Worm (Caenorhabditis elegans) whole organism, young adult: ENCODE measurements around the gene dis-3.

Experiments
- K11D2.4 ChIP-seq: fragments of 200-800 bp; sonication (Bioruptor generic); IDR thresholded peaks from 2 replicates; pipeline ENCODE4 v1.3.6; 2022; ENCODE audit warnings: missing genetic modification reagents, missing genetic modification characterization, missing compliant biosample characterization
- ZK185.1 ChIP-seq: sonication (generic microtip); optimal IDR thresholded peaks from 2 replicates; lab custom pipeline; 2016; ENCODE audit warnings: mild to moderate bottlenecking, missing genetic modification characterization, missing compliant biosample characterization; ENCODE audit not compliant: poor library complexity, severe bottlenecking
- attf-5 ChIP-seq: fragments of 200-800 bp; sonication (Bioruptor generic); optimal IDR thresholded peaks from 2 replicates; lab custom pipeline; 2018; ENCODE audit warnings: mild to moderate bottlenecking, missing genetic modification characterization, missing compliant biosample characterization
- efl-1 ChIP-seq: fragments of 150-350 bp; optimal IDR thresholded peaks from 2 replicates; lab custom pipeline; 2014; ENCODE audit warnings: missing biosample characterization, missing genetic modification reagents, missing genetic modification characterization
- let-607 ChIP-seq, 2 experiments: fragments of 200-800 bp in 1 of 2; sonication (Bioruptor generic) in 1 of 2; sonication (generic microtip) in 1 of 2; optimal IDR thresholded peaks; 2 replicates each; lab custom pipeline; 2016 to 2018; ENCODE audit warnings: mild to moderate bottlenecking in 2 of 2, missing compliant biosample characterization in 2 of 2, missing genetic modification characterization in 2 of 2, moderate library complexity in 2 of 2, missing genotype in 1 of 2
- lsl-1 ChIP-seq: fragments of 200-800 bp; sonication (Bioruptor generic); optimal IDR thresholded peaks from 2 replicates; lab custom pipeline; 2018; ENCODE audit warnings: mild to moderate bottlenecking, missing genetic modification characterization, moderate library complexity, missing compliant biosample characterization
- pha-4 ChIP-seq: fragments of 150-350 bp; sonication (generic microtip); optimal IDR thresholded peaks from 2 replicates; lab custom pipeline; 2014; ENCODE audit warnings: missing biosample characterization, missing genetic modification reagents, missing genetic modification characterization
- sea-2 ChIP-seq: fragments of 200-800 bp; sonication (Bioruptor generic); IDR thresholded peaks from 2 replicates; pipeline ENCODE4 v1.3.6; 2022; ENCODE audit warnings: missing genetic modification characterization, missing compliant biosample characterization
- snpc-4 ChIP-seq, 5 experiments: fragments of 150-350 bp in 1 of 5; sonication (generic microtip) in 4 of 5; optimal IDR thresholded peaks; 2 replicates each; lab custom pipeline; 2014 to 2018; ENCODE audit warnings: missing genetic modification characterization in 5 of 5, missing biosample characterization in 3 of 5, antibody characterized with exemption in 2 of 5, mild to moderate bottlenecking in 2 of 5, missing compliant biosample characterization in 2 of 5, missing genotype in 2 of 5, moderate library complexity in 2 of 5, missing genetic modification reagents in 1 of 5
- unc-62 ChIP-seq: fragments of 150-350 bp; optimal IDR thresholded peaks from 2 replicates; lab custom pipeline; 2014; ENCODE audit warnings: missing biosample characterization, missing genetic modification reagents, missing genetic modification characterization
- zim-3 ChIP-seq: sonication (generic microtip); optimal IDR thresholded peaks from 2 replicates; lab custom pipeline; 2017; ENCODE audit warnings: mild to moderate bottlenecking, missing genetic modification characterization, moderate library complexity, missing compliant biosample characterization

- TF ChIP-seq ZK185.1 (tag; lab: Kevin White, UChicago): no peak
- no peak for TF ChIP-seq snpc-4 (GFP tag; optimal IDR thresholded peaks at IDR 0.05; lab: Kevin White, UChicago)
- no peak for TF ChIP-seq snpc-4 (tag; optimal IDR thresholded peaks at IDR 0.05; lab: Kevin White, UChicago)
- no peak for TF ChIP-seq zim-3
- TF ChIP-seq lsl-1 (GFP tag; lab: Kevin White, UChicago): no peak
- no peak for TF ChIP-seq efl-1 (GFP tag; lab: Kevin White, UChicago)
- no peak for TF ChIP-seq sea-2
- no peak for TF ChIP-seq pha-4 (tag; lab: Kevin White, UChicago)
- TF ChIP-seq unc-62 (GFP tag; lab: Kevin White, UChicago): no peak
- no peak for TF ChIP-seq attf-5 (GFP tag; lab: Kevin White, UChicago)
- TF ChIP-seq K11D2.4 (GFP tag; lab: Robert Waterston, UW): no peak
- no peak for TF ChIP-seq let-607 (tag; optimal IDR thresholded peaks at IDR 0.05; lab: Kevin White, UChicago)
Measured at ce11 chrIV:10063941-10064340, 33.1 kb upstream of the dis-3 start.
